Worm (Caenorhabditis elegans): ENCODE measurements around the gene wdr-5.3.
A peak's percentile ranks its signal among the peaks of the same experiment; 100 is the strongest.

wdr-5.3 gene

DNA sequence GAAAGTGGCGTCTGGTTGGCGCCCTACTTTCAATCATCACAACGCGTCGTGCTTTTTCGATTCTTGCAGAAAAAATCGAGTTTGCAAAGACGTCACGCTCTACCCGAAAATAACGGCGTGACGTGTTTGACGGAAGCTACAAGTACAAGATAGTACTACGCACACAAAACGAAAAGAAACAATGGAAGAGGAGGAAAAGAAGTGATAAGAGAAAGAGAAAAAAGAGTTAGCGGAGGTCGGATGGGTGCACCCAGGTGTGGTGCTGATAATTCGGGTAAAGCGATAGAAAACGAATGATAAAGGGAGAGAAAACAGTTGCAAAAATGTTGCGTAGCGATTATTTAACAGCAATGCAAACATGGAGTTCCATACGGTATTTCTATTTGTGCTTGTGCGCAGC, 10.2 kb upstream of the wdr-5.3 start (continued):
- no peak for TF ChIP-seq lir-3 (tag; optimal IDR thresholded peaks at IDR 0.05; ENCODE audit: poor library complexity)
- TF ChIP-seq swsn-7 (tag; optimal IDR thresholded peaks at IDR 0.05): no peak
- no peak for TF ChIP-seq mep-1 (tag; optimal IDR thresholded peaks at IDR 0.05)
- peak; percentile 10 for TF ChIP-seq rnt-1 (tag; optimal IDR thresholded peaks at IDR 0.05)
- no peak for TF ChIP-seq pag-3 (tag; optimal IDR thresholded peaks at IDR 0.05; ENCODE audit: borderline replicate concordance, insufficient read depth)
- TF ChIP-seq ceh-8 (GFP tag; optimal IDR thresholded peaks at IDR 0.05): no peak
- no peak for TF ChIP-seq xbp-1 (tag; optimal IDR thresholded peaks at IDR 0.05)
- TF ChIP-seq fkh-8 (tag; optimal IDR thresholded peaks at IDR 0.05): no peak
- TF ChIP-seq fkh-10 (GFP tag; optimal IDR thresholded peaks at IDR 0.05): no peak
- TF ChIP-seq tlp-1 (tag; optimal IDR thresholded peaks at IDR 0.05): no peak
- TF ChIP-seq ztf-4 (tag; optimal IDR thresholded peaks at IDR 0.05): no peak
- no peak for TF ChIP-seq ces-1 (GFP tag; optimal IDR thresholded peaks at IDR 0.05)
- no peak for TF ChIP-seq ceh-88 (GFP tag; IDR thresholded peaks at IDR 0.05)
- TF ChIP-seq unc-130 (tag; optimal IDR thresholded peaks at IDR 0.05): no peak
- no peak for TF ChIP-seq lin-13 (GFP tag; optimal IDR thresholded peaks at IDR 0.05)
- peak; percentile 73 for TF ChIP-seq nhr-85 (tag)
- no peak for TF ChIP-seq snpc-4 (tag; optimal IDR thresholded peaks at IDR 0.05)
- TF ChIP-seq skn-1 (tag; optimal IDR thresholded peaks at IDR 0.05): no peak
- peak; percentile 46 for TF ChIP-seq nhr-77 (tag; optimal IDR thresholded peaks at IDR 0.05)
- no peak for TF ChIP-seq alr-1 (tag; optimal IDR thresholded peaks at IDR 0.05; ENCODE audit: borderline replicate concordance)
- peak; percentile 64 for TF ChIP-seq nhr-71 (tag; optimal IDR thresholded peaks at IDR 0.05)
- TF ChIP-seq lsy-2 (tag; optimal IDR thresholded peaks at IDR 0.05): peak in 1 of 2 experiments; percentile 7
- TF ChIP-seq grh-1 (GFP tag; IDR thresholded peaks at IDR 0.05): no peak
- TF ChIP-seq lin-15B (tag; optimal IDR thresholded peaks at IDR 0.05): no peak
- no peak for TF ChIP-seq nhr-28 (tag; optimal IDR thresholded peaks at IDR 0.05)
- no peak for TF ChIP-seq zip-4 (GFP tag; optimal IDR thresholded peaks at IDR 0.05)
- no peak for TF ChIP-seq zag-1 (tag; optimal IDR thresholded peaks at IDR 0.05)
- peak in 1 of 2 experiments; percentile 70 for TF ChIP-seq mdl-1 (tag; optimal IDR thresholded peaks at IDR 0.05)
- no peak for TF ChIP-seq vab-15 (tag; optimal IDR thresholded peaks at IDR 0.05)
- TF ChIP-seq efl-3 (GFP tag; optimal IDR thresholded peaks at IDR 0.05): no peak
- TF ChIP-seq nhr-12 (tag; optimal IDR thresholded peaks at IDR 0.05): no peak

DNA sequence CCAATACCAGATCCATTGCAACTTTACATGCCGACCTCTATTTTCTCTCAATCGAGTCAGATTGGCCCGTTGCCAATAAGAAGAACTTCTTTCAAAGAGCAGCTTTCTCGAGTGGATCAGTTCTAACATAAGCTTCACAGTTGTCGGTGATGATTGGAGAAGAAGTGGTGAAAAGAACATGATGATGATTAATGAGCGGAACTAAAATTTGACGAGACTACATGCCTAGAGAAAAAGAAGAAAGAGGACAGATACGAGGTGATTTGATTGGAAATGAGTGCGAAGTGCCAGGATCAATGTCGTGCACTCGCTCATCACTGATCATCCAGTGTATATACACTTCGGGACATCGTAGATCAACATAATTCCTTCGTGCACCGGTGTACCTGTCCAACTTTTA, 9.3 kb upstream of the wdr-5.3 start:
- TF ChIP-seq swsn-7 (tag; optimal IDR thresholded peaks at IDR 0.05) (peak; percentile 18), irx-1 (tag; optimal IDR thresholded peaks at IDR 0.05) (no peak), unc-86 (tag; optimal IDR thresholded peaks at IDR 0.05) (no peak), alr-1 (tag; optimal IDR thresholded peaks at IDR 0.05; ENCODE audit: borderline replicate concordance) (no peak), ama-1 (optimal IDR thresholded peaks at IDR 0.05) (no peak), grh-1 (GFP tag; IDR thresholded peaks at IDR 0.05) (no peak), fos-1 (tag; optimal IDR thresholded peaks at IDR 0.05) (no peak), blmp-1 (tag; optimal IDR thresholded peaks at IDR 0.05) (peak; percentile 57), C34B4.2 (tag; optimal IDR thresholded peaks at IDR 0.05) (no peak), mab-9 (GFP tag; IDR thresholded peaks at IDR 0.05) (no peak), fkh-10 (GFP tag; optimal IDR thresholded peaks at IDR 0.05) (no peak), nhr-20 (tag; optimal IDR thresholded peaks at IDR 0.05) (peak; percentile 52), unc-30 (tag; optimal IDR thresholded peaks at IDR 0.05) (no peak), hlh-4 (tag; optimal IDR thresholded peaks at IDR 0.05) (no peak), nhr-71 (tag; optimal IDR thresholded peaks at IDR 0.05) (peak; percentile 84), ztf-11 (tag; optimal IDR thresholded peaks at IDR 0.05) (no peak), elt-3 (tag; optimal IDR thresholded peaks at IDR 0.05) (no peak), isw-1 (GFP tag; IDR thresholded peaks at IDR 0.05) (no peak), unc-62 (GFP tag; optimal IDR thresholded peaks at IDR 0.05) (no peak), jun-1 (tag; optimal IDR thresholded peaks at IDR 0.05) (no peak), lir-3 (tag; optimal IDR thresholded peaks at IDR 0.05; ENCODE audit: poor library complexity) (no peak), unc-130 (tag; optimal IDR thresholded peaks at IDR 0.05) (peak; percentile 40), lsy-2 (tag; optimal IDR thresholded peaks at IDR 0.05) (peak in 1 of 2 experiments; percentile 26), ztf-4 (tag; optimal IDR thresholded peaks at IDR 0.05) (peak; percentile 17), egl-27 (tag; optimal IDR thresholded peaks at IDR 0.05) (no peak), lin-14 (GFP tag; optimal IDR thresholded peaks at IDR 0.05) (peak; percentile 86), pqm-1 (tag; optimal IDR thresholded peaks at IDR 0.05) (no peak), aha-1 (tag; optimal IDR thresholded peaks at IDR 0.05) (no peak), egl-13 (tag; optimal IDR thresholded peaks at IDR 0.05) (no peak), rnt-1 (tag; optimal IDR thresholded peaks at IDR 0.05) (peak; percentile 91), C04F5.9 (tag; optimal IDR thresholded peaks at IDR 0.05) (no peak), nhr-237 (tag; optimal IDR thresholded peaks at IDR 0.05) (no peak)

Measured in whole organism, L1 larva.